Worm (Caenorhabditis elegans): Measurements from ENCODE around the gene W08A12.3.
A peak's percentile ranks its signal among the peaks of the same experiment; 100 is the strongest.

DNA sequence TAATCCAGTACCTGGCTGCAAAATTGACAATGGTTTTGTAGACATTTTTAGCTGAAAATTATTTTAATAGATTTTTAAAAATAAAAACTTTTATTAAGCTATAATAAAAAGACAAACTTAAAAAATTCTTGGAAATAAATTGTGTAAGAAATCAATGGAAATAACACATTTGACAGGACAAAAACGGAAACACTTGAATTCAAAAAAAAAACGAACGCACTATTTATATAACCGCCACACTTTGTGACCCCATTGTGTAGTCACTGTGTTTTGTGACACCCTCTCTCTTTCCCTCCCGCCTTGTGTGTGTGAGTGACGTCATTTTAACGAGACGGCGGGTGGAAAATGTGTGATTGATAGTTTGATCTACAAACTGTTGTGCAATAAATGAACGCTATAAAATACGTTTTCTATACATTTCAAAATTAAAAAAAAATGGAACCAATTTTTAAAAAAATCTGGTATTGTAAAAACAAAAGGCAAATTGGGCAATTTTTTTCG, 38.4 kb upstream of the W08A12.3 start, which contains the start of gene F59B1.8:
- no peak for TF ChIP-seq aha-1 (tag)
- peak; percentile 88 for TF ChIP-seq mep-1 (tag; optimal IDR thresholded peaks at IDR 0.05)
- TF ChIP-seq daf-8 (GFP tag; IDR thresholded peaks at IDR 0.05) = no peak
- TF ChIP-seq nhr-25 (tag; optimal IDR thresholded peaks at IDR 0.05; ENCODE audit: borderline replicate concordance, insufficient read depth) = no peak
- no peak for TF ChIP-seq egl-27 (tag; optimal IDR thresholded peaks at IDR 0.05)
- no peak for TF ChIP-seq ceh-28 (tag; optimal IDR thresholded peaks at IDR 0.05)
- TF ChIP-seq Y5F2A.4 (GFP tag; optimal IDR thresholded peaks at IDR 0.05) = no peak
- TF ChIP-seq madf-9 (GFP tag; conservative IDR thresholded peaks at IDR 0.05) = no peak
- TF ChIP-seq ceh-32 (tag; optimal IDR thresholded peaks at IDR 0.05; ENCODE audit: poor library complexity) = no peak
- TF ChIP-seq D1046.2 (GFP tag; IDR thresholded peaks at IDR 0.05) = no peak
- no peak for TF ChIP-seq set-16 (GFP tag; IDR thresholded peaks at IDR 0.05)
- no peak for TF ChIP-seq aly-2 (tag; optimal IDR thresholded peaks at IDR 0.05)
- TF ChIP-seq fos-1 (tag; optimal IDR thresholded peaks at IDR 0.05) = no peak
